Fruit fly (Drosophila melanogaster): ENCODE results near the gene Ir85a.

The Ir85a gene

dm6 chr3R:8747134-8747870, 47.2 kb upstream of the Ir85a start, which contains the start of the genes CG9801 and Nasp (continued):
- TF ChIP-seq CG9932 (GFP tag; IDR thresholded peaks at IDR 0.05) (peak; percentile 55), trem (tag; optimal IDR thresholded peaks at IDR 0.05) (peak; percentile 100), Xrp1 (GFP tag; IDR thresholded peaks at IDR 0.05) (peak; percentile 24; the same call in 1 of the 2 replicates), Dp (GFP tag; optimal IDR thresholded peaks at IDR 0.05) (peak; percentile 82), dpn (GFP tag; optimal IDR thresholded peaks at IDR 0.05) (peak; percentile 29 to 33), HLH3B (GFP tag; IDR thresholded peaks at IDR 0.05) (0 out of 2 replicates have a peak, but pooled peaks have one; percentile 29), dan (GFP tag; IDR thresholded peaks at IDR 0.05) (no peak), CG30431 (GFP tag; optimal IDR thresholded peaks at IDR 0.05) (no peak), twi (tag; optimal IDR thresholded peaks at IDR 0.05) (peak; percentile 9), Abd-B (GFP tag; optimal IDR thresholded peaks at IDR 0.05) (peak; percentile 36), rib (GFP tag; IDR thresholded peaks at IDR 0.05) (peak; percentile 72; the same call in 1 of the 2 replicates), Nf-YB (GFP tag; optimal IDR thresholded peaks at IDR 0.05) (no peak), Lpt (GFP tag; optimal IDR thresholded peaks at IDR 0.05) (no peak), CoRest (tag; optimal IDR thresholded peaks at IDR 0.05) (peak; percentile 44), CG4424 (GFP tag; optimal IDR thresholded peaks at IDR 0.05) (peak; percentile 31), CG17186 (GFP tag; optimal IDR thresholded peaks at IDR 0.05) (peak; percentile 59), sens (GFP tag) (peak; percentile 87), Atf-2 (GFP tag; optimal IDR thresholded peaks at IDR 0.05) (peak; percentile 1), lmd (GFP tag; IDR thresholded peaks at IDR 0.05) (peak; percentile 25; the same call in 1 of the 2 replicates), ac (GFP tag; optimal IDR thresholded peaks at IDR 0.05) (no peak), HLHmδ (GFP tag; optimal IDR thresholded peaks at IDR 0.05) (peak; percentile 20), Xbp1 (GFP tag; optimal IDR thresholded peaks at IDR 0.05) (peak; percentile 27), CG5245 (GFP tag; optimal IDR thresholded peaks at IDR 0.05) (peak; percentile 7), CG2678 (tag; optimal IDR thresholded peaks at IDR 0.05) (peak; percentile 30), Sry-δ (GFP tag; optimal IDR thresholded peaks at IDR 0.05) (peak; percentile 83), CG1792 (GFP tag; optimal IDR thresholded peaks at IDR 0.05) (no peak), tap (tag; optimal IDR thresholded peaks at IDR 0.05) (no peak), ssp (GFP tag; IDR thresholded peaks at IDR 0.05) (peak; percentile 45; the same call in 1 of the 2 replicates), bigmax (GFP tag; optimal IDR thresholded peaks at IDR 0.05) (no peak), sima (GFP tag; optimal IDR thresholded peaks at IDR 0.05) (no peak), CG3838 (GFP tag; optimal IDR thresholded peaks at IDR 0.05) (peak; percentile 53), CG15011 (GFP tag; optimal IDR thresholded peaks at IDR 0.05) (peak; percentile 11), CG14860 (GFP tag; IDR thresholded peaks at IDR 0.05; ENCODE audit: partially characterized antibody) (peak; percentile 56; the same call in 2 of the 3 replicates), mirr (GFP tag; optimal IDR thresholded peaks at IDR 0.05) (peak; percentile 30), ato (GFP tag; IDR thresholded peaks at IDR 0.05; ENCODE audit: partially characterized antibody) (peak; percentile 63; the same call in 1 of the 2 replicates), Chrac-16 (GFP tag; optimal IDR thresholded peaks at IDR 0.05) (peak; percentile 13), CTCF (GFP tag; optimal IDR thresholded peaks at IDR 0.05) (peak; percentile 67), zf30C (GFP tag; optimal IDR thresholded peaks at IDR 0.05) (no peak), CG10462 (GFP tag; optimal IDR thresholded peaks at IDR 0.05) (no peak), CG13775 (GFP tag; optimal IDR thresholded peaks at IDR 0.05) (peak; percentile 31), nmo (GFP tag; optimal IDR thresholded peaks at IDR 0.05) (peak; percentile 75), nom (GFP tag; optimal IDR thresholded peaks at IDR 0.05) (no peak), cas (GFP tag; IDR thresholded peaks at IDR 0.05) (no peak), vnd (GFP tag; IDR thresholded peaks at IDR 0.05; ENCODE audit: partially characterized antibody) (peak; percentile 62; the same call in 2 of the 3 replicates), Dbx (GFP tag; IDR thresholded peaks at IDR 0.05) (peak; percentile 36; the same call in 1 of the 3 replicates), pros (GFP tag; optimal IDR thresholded peaks at IDR 0.05) (peak; percentile 2), NC2β (GFP tag; optimal IDR thresholded peaks at IDR 0.05) (peak; percentile 62), repo (GFP tag; optimal IDR thresholded peaks at IDR 0.05) (peak; percentile 31), Bgb (GFP tag; IDR thresholded peaks at IDR 0.05; ENCODE audit: partially characterized antibody) (peak; percentile 84), CrebB (tag; optimal IDR thresholded peaks at IDR 0.05) (peak; percentile 48)

All from whole organism, embryonic.